Worm (Caenorhabditis elegans) whole organism, young adult: ENCODE data around the gene sru-27.

Source experiments
- F22D6.2 ChIP-seq: sonication (generic microtip); optimal IDR thresholded peaks from 2 replicates; lab custom pipeline; 2016; ENCODE audit warnings: mild to moderate bottlenecking, missing genetic modification characterization, missing compliant biosample characterization
- Y53F4B.3 ChIP-seq: fragments of 200-800 bp; sonication (Bioruptor generic); IDR thresholded peaks from 2 replicates; pipeline ENCODE4 v1.3.6; 2022; ENCODE audit warnings: missing genetic modification reagents, missing genetic modification characterization, missing compliant biosample characterization
- Y56A3A.18 ChIP-seq: fragments of 200-800 bp; sonication (Bioruptor generic); IDR thresholded peaks from 2 replicates; pipeline ENCODE4 v1.3.6; 2022; ENCODE audit warnings: missing genetic modification reagents, missing genetic modification characterization, missing compliant biosample characterization
- ceh-100 ChIP-seq: fragments of 200-800 bp; sonication (Bioruptor generic); IDR thresholded peaks from 2 replicates; pipeline ENCODE4 v1.3.6; 2022; ENCODE audit warnings: missing genetic modification reagents, missing genetic modification characterization, missing compliant biosample characterization
- lir-1 ChIP-seq: fragments of 200-800 bp; sonication (Bioruptor generic); conservative IDR thresholded peaks from 2 replicates; pipeline ENCODE4 v1.3.6; 2022; ENCODE audit warnings: missing genetic modification reagents, missing genetic modification characterization, missing compliant biosample characterization
- nfyb-1 ChIP-seq: fragments of 200-800 bp; sonication (Bioruptor generic); IDR thresholded peaks from 2 replicates; pipeline ENCODE4 v1.3.6; 2022; ENCODE audit warnings: missing genetic modification reagents, missing genetic modification characterization, missing compliant biosample characterization
- rcor-1 ChIP-seq: fragments of 200-800 bp; sonication (Bioruptor generic); IDR thresholded peaks from 2 replicates; pipeline ENCODE4 v1.3.6; 2022; ENCODE audit warnings: missing genetic modification reagents, missing genetic modification characterization, missing compliant biosample characterization
- somi-1 ChIP-seq: fragments of 200-800 bp; sonication (Bioruptor generic); optimal IDR thresholded peaks from 2 replicates; lab custom pipeline; 2018; ENCODE audit warnings: mild to moderate bottlenecking, missing genetic modification characterization, missing compliant biosample characterization
- unc-130 ChIP-seq: sonication (generic microtip); optimal IDR thresholded peaks from 2 replicates; lab custom pipeline; 2016; ENCODE audit warnings: missing genetic modification reagents, missing genetic modification characterization, missing compliant biosample characterization
- xnd-1 ChIP-seq: sonication (generic microtip); optimal IDR thresholded peaks from 2 replicates; lab custom pipeline; 2016; ENCODE audit warnings: missing genotype, missing genetic modification reagents, missing genetic modification characterization, missing compliant biosample characterization
- ztf-25 ChIP-seq: fragments of 200-800 bp; sonication (Bioruptor generic); IDR thresholded peaks from 2 replicates; pipeline ENCODE4 v1.3.6; 2022; ENCODE audit warnings: missing genetic modification reagents, missing genetic modification characterization, missing compliant biosample characterization

DNA sequence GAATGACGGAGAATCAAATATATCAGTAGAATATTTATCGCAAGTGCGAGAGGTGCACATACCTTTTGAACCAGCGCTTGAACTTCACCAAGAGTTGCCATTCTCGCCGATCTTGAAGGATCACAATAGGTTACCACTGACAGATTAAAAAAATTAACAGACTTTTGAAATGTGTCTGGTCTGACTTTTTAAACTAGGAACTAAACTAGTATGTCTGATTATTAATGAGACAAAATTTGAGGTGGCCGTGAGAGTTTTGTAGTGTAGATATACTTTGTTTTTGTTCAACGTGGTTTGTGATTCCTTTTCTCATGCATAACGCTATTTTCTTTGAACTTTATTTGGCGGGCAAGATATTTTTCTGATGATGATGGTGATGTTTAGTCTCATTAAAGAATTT, 22.6 kb downstream of the sru-27 start, which contains the start of gene str-240:
- TF ChIP-seq Y56A3A.18 (GFP tag; lab: Robert Waterston, UW) = no peak
- TF ChIP-seq rcor-1 (GFP tag; lab: Robert Waterston, UW) = no peak
- TF ChIP-seq xnd-1 (tag; lab: Kevin White, UChicago) = no peak
- TF ChIP-seq lir-1 (GFP tag; lab: Robert Waterston, UW) = no peak
- TF ChIP-seq nfyb-1 (GFP tag; lab: Robert Waterston, UW) = no peak
- TF ChIP-seq F22D6.2 = no peak
- no peak for TF ChIP-seq ztf-25
- TF ChIP-seq somi-1 (GFP tag; lab: Kevin White, UChicago) = no peak
- no peak for TF ChIP-seq ceh-100 (GFP tag; lab: Robert Waterston, UW)
- no peak for TF ChIP-seq unc-130 (GFP tag; lab: Kevin White, UChicago)
- TF ChIP-seq Y53F4B.3 = no peak
